Worm (Caenorhabditis elegans) whole organism, L4/young adult: ENCODE results near the gene mxl-3.

ENCODE experiments used
- W03F9.2 ChIP-seq: fragments of 150-350 bp; optimal IDR thresholded peaks from 2 replicates; lab custom pipeline; 2014; ENCODE audit warnings: missing biosample characterization, missing genetic modification characterization
- dao-5 ChIP-seq: sonication (generic microtip); optimal IDR thresholded peaks from 2 replicates; lab custom pipeline; 2016; ENCODE audit warnings: missing genotype, missing genetic modification characterization, moderate library complexity, missing compliant biosample characterization

- TF ChIP-seq dao-5 (tag; lab: Kevin White, UChicago) (no peak), W03F9.2 (tag; lab: Kevin White, UChicago) (no peak)
Measured at ce11 chrX:13300503-13300902, 50.1 kb downstream of the mxl-3 start, which contains the start of gene srd-39.
